Worm (Caenorhabditis elegans) whole organism, late embryonic: ENCODE measurements around the gene T03D8.6.

Source experiments
- C08G9.2 ChIP-seq: sonication (generic microtip); optimal IDR thresholded peaks from 2 replicates; lab custom pipeline; 2016; ENCODE audit warnings: mild to moderate bottlenecking, missing genetic modification characterization, moderate library complexity, missing compliant biosample characterization
- C38D4.7 ChIP-seq: fragments of 200-800 bp; sonication (Bioruptor generic); optimal IDR thresholded peaks from 2 replicates; lab custom pipeline; 2018; ENCODE audit warnings: mild to moderate bottlenecking, missing genetic modification characterization, moderate library complexity, missing compliant biosample characterization
- F13H6.1 ChIP-seq: sonication (generic microtip); optimal IDR thresholded peaks from 2 replicates; lab custom pipeline; 2016; ENCODE audit warnings: missing genetic modification characterization, missing compliant biosample characterization
- K02D7.2 ChIP-seq: sonication (generic microtip); optimal IDR thresholded peaks from 2 replicates; lab custom pipeline; 2017; ENCODE audit warnings: mild to moderate bottlenecking, missing genetic modification characterization, missing compliant biosample characterization
- T23F11.4 ChIP-seq: fragments of 200-800 bp; sonication (Bioruptor generic); optimal IDR thresholded peaks from 2 replicates; lab custom pipeline; 2018; ENCODE audit warnings: mild to moderate bottlenecking, missing genetic modification characterization, missing compliant biosample characterization
- ceh-14 ChIP-seq: sonication (generic microtip); optimal IDR thresholded peaks from 2 replicates; lab custom pipeline; 2016; ENCODE audit warnings: missing genotype, missing genetic modification characterization, missing compliant biosample characterization
- ceh-19 ChIP-seq: fragments of 200-800 bp; sonication (Bioruptor generic); optimal IDR thresholded peaks from 2 replicates; lab custom pipeline; 2018; ENCODE audit warnings: mild to moderate bottlenecking, missing genetic modification characterization, missing compliant biosample characterization
- ceh-2 ChIP-seq: sonication (generic microtip); optimal IDR thresholded peaks from 2 replicates; lab custom pipeline; 2016; ENCODE audit warnings: missing genotype, missing genetic modification characterization, missing compliant biosample characterization
- ceh-22 ChIP-seq: sonication (generic microtip); optimal IDR thresholded peaks from 2 replicates; lab custom pipeline; 2017; ENCODE audit warnings: missing biosample characterization, missing genetic modification characterization
- ceh-31 ChIP-seq: sonication (generic microtip); optimal IDR thresholded peaks from 2 replicates; lab custom pipeline; 2016; ENCODE audit warnings: missing genetic modification characterization, missing compliant biosample characterization
- ceh-34 ChIP-seq: sonication (generic microtip); optimal IDR thresholded peaks from 2 replicates; lab custom pipeline; 2016; ENCODE audit warnings: mild to moderate bottlenecking, missing genetic modification characterization, missing compliant biosample characterization
- ceh-48 ChIP-seq: sonication (generic microtip); optimal IDR thresholded peaks from 2 replicates; lab custom pipeline; 2016; ENCODE audit warnings: missing genetic modification characterization, inconsistent platforms, missing compliant biosample characterization
- ceh-6 ChIP-seq: fragments of 200-800 bp; sonication (Bioruptor generic); optimal IDR thresholded peaks from 2 replicates; lab custom pipeline; 2018; ENCODE audit warnings: mild to moderate bottlenecking, missing genetic modification characterization, missing compliant biosample characterization
- che-1 ChIP-seq: sonication (generic microtip); optimal IDR thresholded peaks from 2 replicates; lab custom pipeline; 2016; ENCODE audit warnings: mild to moderate bottlenecking, missing genetic modification characterization, missing compliant biosample characterization
- dmd-4 ChIP-seq: sonication (generic microtip); optimal IDR thresholded peaks from 2 replicates; lab custom pipeline; 2016; ENCODE audit warnings: borderline replicate concordance, missing genetic modification characterization, missing compliant biosample characterization
- dve-1 ChIP-seq: sonication (generic microtip); optimal IDR thresholded peaks from 2 replicates; lab custom pipeline; 2017; ENCODE audit warnings: antibody characterized with exemption, mild to moderate bottlenecking, missing genetic modification characterization, missing compliant biosample characterization
- elt-2 ChIP-seq: sonication (generic microtip); optimal IDR thresholded peaks from 2 replicates; lab custom pipeline; 2016; ENCODE audit warnings: missing genetic modification reagents, missing genetic modification characterization, missing compliant biosample characterization
- ets-4 ChIP-seq: sonication (generic microtip); optimal IDR thresholded peaks from 2 replicates; lab custom pipeline; 2016; ENCODE audit warnings: missing genetic modification characterization, missing compliant biosample characterization
- fax-1 ChIP-seq: sonication (generic microtip); optimal IDR thresholded peaks from 2 replicates; lab custom pipeline; 2016; ENCODE audit warnings: missing genotype, missing genetic modification characterization, missing compliant biosample characterization
- fkh-10 ChIP-seq: fragments of 150-350 bp; optimal IDR thresholded peaks from 2 replicates; lab custom pipeline; 2014; ENCODE audit warnings: missing biosample characterization, missing genetic modification reagents, missing genetic modification characterization
- fkh-6 ChIP-seq: sonication (generic microtip); optimal IDR thresholded peaks from 2 replicates; lab custom pipeline; 2016; ENCODE audit warnings: missing genetic modification characterization, missing compliant biosample characterization
- gmeb-2 ChIP-seq: sonication (generic microtip); optimal IDR thresholded peaks from 2 replicates; lab custom pipeline; 2016; ENCODE audit warnings: missing genetic modification characterization, inconsistent platforms, missing compliant biosample characterization
- hlh-15 ChIP-seq: sonication (generic microtip); optimal IDR thresholded peaks from 2 replicates; lab custom pipeline; 2016; ENCODE audit warnings: missing genetic modification characterization, missing compliant biosample characterization
- hlh-30 ChIP-seq: sonication (generic microtip); optimal IDR thresholded peaks from 2 replicates; lab custom pipeline; 2017; ENCODE audit warnings: antibody characterized with exemption, missing genetic modification characterization, missing compliant biosample characterization; ENCODE audit not compliant: insufficient read depth
- madf-2 ChIP-seq: sonication (generic microtip); optimal IDR thresholded peaks from 2 replicates; lab custom pipeline; 2017; ENCODE audit warnings: missing genetic modification characterization, missing compliant biosample characterization
- nhr-11 ChIP-seq: fragments of 150-350 bp; optimal IDR thresholded peaks from 2 replicates; lab custom pipeline; 2014; ENCODE audit warnings: missing biosample characterization, missing genetic modification characterization
- nhr-232 ChIP-seq: sonication (generic microtip); optimal IDR thresholded peaks from 2 replicates; lab custom pipeline; 2016; ENCODE audit warnings: missing genetic modification characterization, missing compliant biosample characterization
- npax-4 ChIP-seq: sonication (generic microtip); optimal IDR thresholded peaks from 2 replicates; lab custom pipeline; 2016; ENCODE audit warnings: missing genetic modification characterization, missing compliant biosample characterization
- pat-9 ChIP-seq: fragments of 200-800 bp; sonication (Bioruptor generic); optimal IDR thresholded peaks from 2 replicates; lab custom pipeline; 2018; ENCODE audit warnings: mild to moderate bottlenecking, missing genetic modification characterization, moderate library complexity, missing compliant biosample characterization
- pax-1 ChIP-seq: fragments of 150-350 bp; optimal IDR thresholded peaks from 2 replicates; lab custom pipeline; 2014; ENCODE audit warnings: missing biosample characterization, missing genetic modification characterization
- pha-2 ChIP-seq: sonication (generic microtip); optimal IDR thresholded peaks from 2 replicates; lab custom pipeline; 2017; ENCODE audit warnings: mild to moderate bottlenecking, missing genetic modification characterization, missing compliant biosample characterization
- pha-4 ChIP-seq: fragments of 150-350 bp; optimal IDR thresholded peaks from 2 replicates; lab custom pipeline; 2018; ENCODE audit warnings: missing biosample characterization, missing genetic modification reagents, missing genetic modification characterization
- ref-2 ChIP-seq: sonication (generic microtip); optimal IDR thresholded peaks from 2 replicates; lab custom pipeline; 2016; ENCODE audit warnings: missing genetic modification characterization, missing compliant biosample characterization
- rnt-1 ChIP-seq: sonication (generic microtip); optimal IDR thresholded peaks from 2 replicates; lab custom pipeline; 2016; ENCODE audit warnings: missing genetic modification characterization, missing compliant biosample characterization
- sox-2 ChIP-seq: fragments of 200-800 bp; sonication (Bioruptor generic); IDR thresholded peaks from 2 replicates; pipeline ENCODE4 v1.3.6; 2022; ENCODE audit warnings: missing genetic modification reagents, missing genetic modification characterization, missing compliant biosample characterization
- syd-9 ChIP-seq: sonication (generic microtip); optimal IDR thresholded peaks from 2 replicates; lab custom pipeline; 2016; ENCODE audit warnings: mild to moderate bottlenecking, missing genetic modification characterization, moderate library complexity, missing compliant biosample characterization
- tbx-2 ChIP-seq: sonication (generic microtip); optimal IDR thresholded peaks from 2 replicates; lab custom pipeline; 2016; ENCODE audit warnings: missing genetic modification characterization, missing compliant biosample characterization
- tbx-7 ChIP-seq: sonication (generic microtip); optimal IDR thresholded peaks from 2 replicates; lab custom pipeline; 2016; ENCODE audit warnings: missing genotype, missing genetic modification characterization, missing compliant biosample characterization
- ttx-3 ChIP-seq: sonication (generic microtip); optimal IDR thresholded peaks from 2 replicates; lab custom pipeline; 2016; ENCODE audit warnings: missing genetic modification reagents, missing genetic modification characterization, missing compliant biosample characterization
- unc-3 ChIP-seq, 2 experiments: fragments of 200-800 bp in 1 of 2; sonication (Bioruptor generic) in 1 of 2; sonication (generic microtip) in 1 of 2; conservative IDR thresholded peaks in 1 of 2; optimal IDR thresholded peaks in 1 of 2; 2 replicates each; pipeline versions ENCODE4 v1.3.6 to Lab custom; 2016 to 2022; ENCODE audit warnings: missing compliant biosample characterization in 2 of 2, missing genetic modification characterization in 2 of 2, missing genetic modification reagents in 1 of 2
- unc-42 ChIP-seq: sonication (generic microtip); optimal IDR thresholded peaks from 2 replicates; lab custom pipeline; 2016; ENCODE audit warnings: missing genotype, missing genetic modification characterization, missing compliant biosample characterization
- unc-55 ChIP-seq: sonication (generic microtip); optimal IDR thresholded peaks from 2 replicates; lab custom pipeline; 2017; ENCODE audit warnings: missing biosample characterization, missing genetic modification reagents, missing genetic modification characterization

T03D8.6 gene

ce11 chrV:20845524-20846208 is 25.5 kb upstream of the T03D8.6 start, which contains the start of the genes F31D4.2 and fkb-6 (continued):
- TF ChIP-seq pax-1 (tag; lab: Kevin White, UChicago), result peak; percentile 8
- no peak for TF ChIP-seq npax-4
- TF ChIP-seq dmd-4 (tag; lab: Kevin White, UChicago), result no peak
- TF ChIP-seq ttx-3, result no peak
- TF ChIP-seq pha-2 (tag; lab: Kevin White, UChicago), result peak; percentile 4
- peak; percentile 27 for TF ChIP-seq ceh-34 (tag; lab: Kevin White, UChicago)
- peak; percentile 89 for TF ChIP-seq ceh-48 (tag; lab: Kevin White, UChicago)
- peak; percentile 1; the same call in 1 of the 2 replicates for TF ChIP-seq sox-2 (GFP tag; lab: Robert Waterston, UW)
- TF ChIP-seq ets-4, result no peak
- no peak for TF ChIP-seq ceh-22 (tag; lab: Kevin White, UChicago)
- no peak for TF ChIP-seq K02D7.2 (tag; lab: Kevin White, UChicago)
- no peak for TF ChIP-seq fkh-6 (tag; lab: Kevin White, UChicago)
- no peak for TF ChIP-seq nhr-11 (tag; lab: Kevin White, UChicago)
- TF ChIP-seq unc-3 (GFP tag; conservative IDR thresholded peaks at IDR 0.05; lab: Robert Waterston, UW), result no peak
- TF ChIP-seq unc-3 (tag; optimal IDR thresholded peaks at IDR 0.05; lab: Kevin White, UChicago), result no peak
- TF ChIP-seq unc-42, result peak; percentile 37
- no peak for TF ChIP-seq ceh-14 (tag; lab: Kevin White, UChicago)
- no peak for TF ChIP-seq elt-2 (tag; lab: Kevin White, UChicago)
- TF ChIP-seq unc-55, result peak; percentile 63

- TF ChIP-seq ceh-48 (tag; lab: Kevin White, UChicago) (no peak), pat-9 (tag; lab: Kevin White, UChicago) (no peak), C38D4.7 (GFP tag; lab: Kevin White, UChicago) (no peak), tbx-7 (no peak), che-1 (tag; lab: Kevin White, UChicago) (no peak), F13H6.1 (tag; lab: Kevin White, UChicago) (no peak), ceh-19 (GFP tag; lab: Kevin White, UChicago) (no peak), hlh-30 (no peak), ets-4 (no peak), npax-4 (no peak), ceh-6 (GFP tag; lab: Kevin White, UChicago) (no peak), madf-2 (tag; lab: Kevin White, UChicago) (no peak), pax-1 (tag; lab: Kevin White, UChicago) (no peak), gmeb-2 (no peak), unc-3 (GFP tag; conservative IDR thresholded peaks at IDR 0.05; lab: Robert Waterston, UW) (no peak), unc-3 (tag; optimal IDR thresholded peaks at IDR 0.05; lab: Kevin White, UChicago) (no peak), nhr-232 (no peak), ceh-31 (no peak)
Measured at ce11 chrV:20841484-20841883, 21.4 kb upstream of the T03D8.6 start.

- peak; percentile 62 for TF ChIP-seq ceh-31
- TF ChIP-seq C08G9.2 (tag; lab: Kevin White, UChicago), result peak; percentile 63
- TF ChIP-seq ref-2 (tag; lab: Kevin White, UChicago), result peak; percentile 49
- peak; percentile 4 for TF ChIP-seq tbx-7
- peak; percentile 11 for TF ChIP-seq rnt-1 (tag; lab: Kevin White, UChicago)
- TF ChIP-seq ceh-34 (tag; lab: Kevin White, UChicago), result peak; percentile 10
- TF ChIP-seq tbx-2 (tag; lab: Kevin White, UChicago), result peak; percentile 35
- TF ChIP-seq, all 69 proteins: peak for 7; not testable (repeated sequence) for 62
Measured at ce11 chrV:20839307-20839909, 19.3 kb upstream of the T03D8.6 start.

ce11 chrV:20838565-20838964 is 18.4 kb upstream of the T03D8.6 start, which contains the start of gene exos-7:
Gene exos-7 (plus strand): TSS chrV:20838865.
- TF ChIP-seq pha-4 (tag; lab: Kevin White, UChicago) (no peak), T23F11.4 (GFP tag; lab: Kevin White, UChicago) (no peak), ceh-22 (tag; lab: Kevin White, UChicago) (no peak), unc-55 (no peak), dve-1 (tag; lab: Kevin White, UChicago) (no peak), C08G9.2 (tag; lab: Kevin White, UChicago) (no peak), unc-3 (GFP tag; conservative IDR thresholded peaks at IDR 0.05; lab: Robert Waterston, UW) (no peak), unc-3 (tag; optimal IDR thresholded peaks at IDR 0.05; lab: Kevin White, UChicago) (no peak), rnt-1 (tag; lab: Kevin White, UChicago) (no peak), syd-9 (tag; lab: Kevin White, UChicago) (no peak), ceh-2 (no peak), madf-2 (tag; lab: Kevin White, UChicago) (no peak), ets-4 (no peak), hlh-15 (tag; lab: Kevin White, UChicago) (no peak), hlh-30 (no peak), fax-1 (no peak), fkh-10 (no peak)
- TF ChIP-seq, all 69 proteins: peak for 0
